Fruit fly (Drosophila melanogaster): Measurements from ENCODE around the gene tHMG1.

dm6 chr3R:22518285-22518684 lies 26.7 kb downstream of the tHMG1 start:
- no peak for TF ChIP-seq sv (GFP tag; optimal IDR thresholded peaks at IDR 0.05)
- TF ChIP-seq jim (GFP tag; optimal IDR thresholded peaks at IDR 0.05) = no peak
- no peak for TF ChIP-seq psq (GFP tag; optimal IDR thresholded peaks at IDR 0.05)
- TF ChIP-seq pan (optimal IDR thresholded peaks at IDR 0.05) = no peak
- peak; percentile 11 for TF ChIP-seq fru (GFP tag; optimal IDR thresholded peaks at IDR 0.05)
